Worm (Caenorhabditis elegans): Measurements from ENCODE around the gene gfl-1.

DNA sequence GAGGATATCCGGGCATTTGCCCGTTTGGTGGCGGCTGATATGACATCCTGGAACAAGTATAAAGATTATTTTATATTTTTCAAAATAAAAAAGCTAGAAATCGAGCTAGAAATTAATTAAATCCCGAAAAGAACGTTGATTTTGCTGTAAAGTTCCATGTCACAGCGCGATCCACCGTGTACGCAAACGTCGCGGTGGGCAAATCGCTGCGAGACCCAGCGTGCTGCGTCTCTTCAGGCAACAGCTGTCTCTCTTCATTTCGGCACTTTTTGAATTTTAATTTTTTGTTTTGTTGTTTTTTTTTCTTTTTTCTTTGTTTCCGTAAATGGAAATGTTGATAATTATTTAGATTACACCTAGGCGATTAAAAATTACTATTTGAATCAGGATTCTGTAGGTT lies 45.1 kb downstream of the gfl-1 start, which contains the start of gene sec-24.1:
- no peak for TF ChIP-seq F55B11.4 (tag; optimal IDR thresholded peaks at IDR 0.05; ENCODE audit: borderline replicate concordance, insufficient read depth)
- no peak for TF ChIP-seq F52B5.7 (tag; optimal IDR thresholded peaks at IDR 0.05)
- TF ChIP-seq attf-5 (GFP tag; optimal IDR thresholded peaks at IDR 0.05): peak; percentile 56
- peak; percentile 15 for TF ChIP-seq rpc-1 (optimal IDR thresholded peaks at IDR 0.05)
- no peak for TF ChIP-seq rpc-1 (tag; optimal IDR thresholded peaks at IDR 0.05)
- TF ChIP-seq nfya-2 (GFP tag; IDR thresholded peaks at IDR 0.05): no peak
- TF ChIP-seq K12H6.12 (tag; optimal IDR thresholded peaks at IDR 0.05): peak; percentile 22
- TF ChIP-seq snpc-4 (GFP tag; optimal IDR thresholded peaks at IDR 0.05): no peak
- peak; percentile 41 to 55 (median 46) for TF ChIP-seq snpc-4 (tag; optimal IDR thresholded peaks at IDR 0.05)
- TF ChIP-seq ceh-79 (tag; optimal IDR thresholded peaks at IDR 0.05): no peak
- peak; percentile 98 for TF ChIP-seq let-607 (tag; optimal IDR thresholded peaks at IDR 0.05)
- no peak for TF ChIP-seq ztf-25 (GFP tag; IDR thresholded peaks at IDR 0.05)
- TF ChIP-seq rcor-1 (GFP tag; IDR thresholded peaks at IDR 0.05): peak; percentile 79; the same call in 1 of the 2 replicates
- TF ChIP-seq F23B12.7 (tag; optimal IDR thresholded peaks at IDR 0.05; ENCODE audit: insufficient read depth): peak; percentile 79
- no peak for TF ChIP-seq ccch-3 (GFP tag; optimal IDR thresholded peaks at IDR 0.05)
